Worm (Caenorhabditis elegans) whole organism, mixed stage, embryonic: ENCODE results near the gene pigt-1.

Experiments used
- M03D4.4 ChIP-seq: sonication (generic microtip); optimal IDR thresholded peaks from 2 replicates; lab custom pipeline; 2017; ENCODE audit warnings: mild to moderate bottlenecking, missing genetic modification characterization, missing compliant biosample characterization
- bed-3 ChIP-seq: fragments of 200-800 bp; sonication (Bioruptor generic); optimal IDR thresholded peaks from 3 replicates; lab custom pipeline; 2018; ENCODE audit warnings: mild to moderate bottlenecking, missing genetic modification characterization, moderate library complexity, missing compliant biosample characterization
- blmp-1 ChIP-seq: fragments of 150-350 bp; optimal IDR thresholded peaks from 2 replicates; lab custom pipeline; 2014; ENCODE audit warnings: missing biosample characterization, missing genetic modification characterization
- ceh-39 ChIP-seq: fragments of 150-350 bp; optimal IDR thresholded peaks from 2 replicates; lab custom pipeline; 2014; ENCODE audit warnings: missing biosample characterization, missing genetic modification characterization
- ceh-43 ChIP-seq: fragments of 200-800 bp; sonication (Bioruptor generic); optimal IDR thresholded peaks from 2 replicates; lab custom pipeline; 2018; ENCODE audit warnings: mild to moderate bottlenecking, missing genetic modification characterization, moderate library complexity, missing compliant biosample characterization
- ceh-83 ChIP-seq: fragments of 200-800 bp; sonication (Bioruptor generic); optimal IDR thresholded peaks from 2 replicates; lab custom pipeline; 2018; ENCODE audit warnings: mild to moderate bottlenecking, missing genetic modification characterization, missing compliant biosample characterization
- ces-1 ChIP-seq: fragments of 150-350 bp; optimal IDR thresholded peaks from 2 replicates; lab custom pipeline; 2014; ENCODE audit warnings: missing biosample characterization, missing genetic modification reagents, missing genetic modification characterization
- cnd-1 ChIP-seq: fragments of 200-800 bp; sonication (Bioruptor generic); optimal IDR thresholded peaks from 2 replicates; lab custom pipeline; 2018; ENCODE audit warnings: mild to moderate bottlenecking, missing genetic modification characterization, missing compliant biosample characterization
- drap-1 ChIP-seq: fragments of 200-800 bp; sonication (Bioruptor generic); optimal IDR thresholded peaks from 3 replicates; lab custom pipeline; 2018; ENCODE audit warnings: mild to moderate bottlenecking, missing genetic modification characterization, missing compliant biosample characterization
- elt-1 ChIP-seq: sonication (generic microtip); optimal IDR thresholded peaks from 2 replicates; lab custom pipeline; 2017; ENCODE audit warnings: missing genetic modification characterization, mild to moderate bottlenecking, missing compliant biosample characterization, antibody characterized with exemption, moderate library complexity, borderline replicate concordance; ENCODE audit not compliant: insufficient read depth
- elt-3 ChIP-seq: fragments of 150-350 bp; optimal IDR thresholded peaks from 2 replicates; lab custom pipeline; 2014; ENCODE audit warnings: missing biosample characterization, missing genetic modification characterization
- ham-2 ChIP-seq: fragments of 200-800 bp; sonication (Bioruptor generic); optimal IDR thresholded peaks from 2 replicates; lab custom pipeline; 2018; ENCODE audit warnings: mild to moderate bottlenecking, missing genetic modification characterization, missing compliant biosample characterization
- hlh-1 ChIP-seq: fragments of 150-350 bp; optimal IDR thresholded peaks from 2 replicates; lab custom pipeline; 2014; ENCODE audit warnings: missing biosample characterization, missing genetic modification reagents, missing genetic modification characterization
- lin-13 ChIP-seq: fragments of 150-350 bp; optimal IDR thresholded peaks from 2 replicates; lab custom pipeline; 2014; ENCODE audit warnings: missing biosample characterization, missing genetic modification characterization
- lsy-2 ChIP-seq: fragments of 150-350 bp; optimal IDR thresholded peaks from 2 replicates; lab custom pipeline; 2014; ENCODE audit warnings: missing biosample characterization, missing genetic modification characterization
- mab-5 ChIP-seq: fragments of 150-350 bp; optimal IDR thresholded peaks from 2 replicates; lab custom pipeline; 2014; ENCODE audit warnings: missing biosample characterization, missing genetic modification characterization
- mep-1 ChIP-seq: fragments of 150-350 bp; optimal IDR thresholded peaks from 2 replicates; lab custom pipeline; 2017; ENCODE audit warnings: missing biosample characterization, missing genetic modification reagents, missing genetic modification characterization, inconsistent platforms
- nhr-12 ChIP-seq: fragments of 150-350 bp; optimal IDR thresholded peaks from 2 replicates; lab custom pipeline; 2014; ENCODE audit warnings: missing biosample characterization, missing genetic modification characterization
- nhr-2 ChIP-seq: fragments of 150-350 bp; optimal IDR thresholded peaks from 2 replicates; lab custom pipeline; 2014; ENCODE audit warnings: missing biosample characterization, missing genetic modification characterization
- nhr-237 ChIP-seq: fragments of 150-350 bp; optimal IDR thresholded peaks from 2 replicates; lab custom pipeline; 2014; ENCODE audit warnings: missing biosample characterization, missing genetic modification characterization
- pha-4 ChIP-seq: fragments of 150-350 bp; optimal IDR thresholded peaks from 2 replicates; lab custom pipeline; 2018; ENCODE audit warnings: missing biosample characterization, missing genetic modification reagents, missing genetic modification characterization
- sem-2 ChIP-seq: fragments of 200-800 bp; sonication (Bioruptor generic); optimal IDR thresholded peaks from 2 replicates; lab custom pipeline; 2018; ENCODE audit warnings: mild to moderate bottlenecking, missing genetic modification characterization, missing compliant biosample characterization
- snpc-4 ChIP-seq: fragments of 150-350 bp; optimal IDR thresholded peaks from 2 replicates; lab custom pipeline; 2014; ENCODE audit warnings: missing biosample characterization, missing genetic modification characterization
- sptf-1 ChIP-seq: sonication (generic microtip); optimal IDR thresholded peaks from 2 replicates; lab custom pipeline; 2017; ENCODE audit warnings: mild to moderate bottlenecking, missing genetic modification characterization, moderate library complexity, missing compliant biosample characterization
- unc-120 ChIP-seq: sonication (generic microtip); optimal IDR thresholded peaks from 2 replicates; lab custom pipeline; 2017; ENCODE audit warnings: missing genetic modification characterization, missing compliant biosample characterization; ENCODE audit not compliant: poor library complexity, severe bottlenecking
- unc-39 ChIP-seq: fragments of 150-350 bp; optimal IDR thresholded peaks from 2 replicates; lab custom pipeline; 2014; ENCODE audit warnings: missing biosample characterization, missing genetic modification characterization
- unc-62 ChIP-seq: fragments of 150-350 bp; optimal IDR thresholded peaks from 2 replicates; lab custom pipeline; 2014; ENCODE audit warnings: missing biosample characterization, missing genetic modification reagents, missing genetic modification characterization
- zip-8 ChIP-seq: fragments of 150-350 bp; optimal IDR thresholded peaks from 2 replicates; lab custom pipeline; 2014; ENCODE audit warnings: missing biosample characterization, missing genetic modification characterization

Gene pigt-1

ce11 chrV:11000650-11001049, 42.0 kb upstream of the pigt-1 start, which contains the start of gene isy-1:
TSS of gene isy-1 (minus strand) at chrV:11000699.
- TF ChIP-seq ceh-43 (GFP tag; lab: Kevin White, UChicago) (no peak), bed-3 (GFP tag; lab: Kevin White, UChicago) (no peak), nhr-237 (tag; lab: Kevin White, UChicago) (peak; percentile 44), mab-5 (tag; lab: Kevin White, UChicago) (no peak), unc-39 (no peak), drap-1 (no peak), ces-1 (peak; percentile 86), ham-2 (GFP tag; lab: Kevin White, UChicago) (no peak), hlh-1 (tag; lab: Kevin White, UChicago) (no peak), lsy-2 (tag; lab: Kevin White, UChicago) (peak; percentile 66), M03D4.4 (no peak), mep-1 (tag; lab: Kevin White, UChicago) (peak; percentile 54), nhr-2 (tag; lab: Kevin White, UChicago) (peak; percentile 19), elt-1 (tag; lab: Kevin White, UChicago) (no peak), pha-4 (tag; lab: Kevin White, UChicago) (peak; percentile 67), nhr-12 (no peak), ceh-39 (tag; lab: Kevin White, UChicago) (peak; percentile 29), sem-2 (GFP tag; lab: Kevin White, UChicago) (no peak), blmp-1 (no peak)

DNA sequence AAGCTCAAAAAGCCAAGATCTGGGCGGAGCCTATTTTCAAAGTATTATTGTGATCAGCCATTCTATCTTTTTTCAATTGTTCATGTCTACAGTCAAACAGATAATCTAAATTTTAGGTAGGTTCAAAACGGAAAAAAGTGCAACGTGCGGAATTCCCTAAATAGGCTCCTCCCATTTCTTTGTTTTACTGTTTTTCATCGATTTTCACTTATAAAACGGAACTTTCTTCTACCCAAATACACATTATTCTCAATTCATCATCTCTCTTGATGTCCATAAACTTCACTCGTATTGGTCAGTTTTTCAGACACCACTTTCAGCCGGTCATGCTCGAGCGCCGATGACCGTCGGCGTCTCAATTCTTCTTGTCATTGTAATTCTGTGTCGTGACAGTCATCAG, 40.2 kb upstream of the pigt-1 start, which contains the start of gene F53B7.7:
Gene F53B7.7, plus strand, starts transcription at position 301 of the 400 bp plus-strand sequence.
- TF ChIP-seq mab-5 (tag; lab: Kevin White, UChicago) (no peak), lin-13 (tag; lab: Kevin White, UChicago) (no peak), unc-62 (GFP tag; lab: Kevin White, UChicago) (no peak), snpc-4 (tag; lab: Kevin White, UChicago) (no peak), elt-3 (no peak)

DNA sequence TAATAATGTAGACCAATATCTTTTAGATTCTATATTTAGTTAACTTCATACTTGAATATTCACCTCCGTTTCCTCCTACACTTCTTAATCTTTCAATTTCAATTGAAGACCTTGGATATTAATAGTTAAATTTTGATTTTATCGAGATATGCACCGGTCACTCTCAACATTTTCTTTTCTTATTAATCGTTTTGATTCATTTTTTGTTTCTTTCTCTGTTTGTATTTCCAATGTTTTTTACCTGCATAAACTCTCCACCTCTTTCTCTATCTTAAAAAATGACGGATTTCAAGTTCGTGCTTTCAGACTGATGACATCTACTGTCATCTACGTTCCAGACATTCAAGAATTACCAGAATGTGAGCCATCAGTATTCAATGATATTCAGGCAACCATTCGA, 33.2 kb upstream of the pigt-1 start, which contains the start of gene frpr-9:
Gene frpr-9, plus strand, starts transcription at position 301 of the 400 bp plus-strand sequence.
- TF ChIP-seq lsy-2 (tag; lab: Kevin White, UChicago) = no peak

ce11 chrV:10981113-10981512, 22.5 kb upstream of the pigt-1 start, which contains the start of gene fig-1:
TSS of gene fig-1 (minus strand) at chrV:10981213.
- no peak for TF ChIP-seq sptf-1 (tag; lab: Kevin White, UChicago)

- TF ChIP-seq cnd-1 (tag; lab: Kevin White, UChicago) = no peak
- no peak for TF ChIP-seq sptf-1 (tag; lab: Kevin White, UChicago)
- TF ChIP-seq elt-1 (tag; lab: Kevin White, UChicago) = no peak
- TF ChIP-seq nhr-2 (tag; lab: Kevin White, UChicago) = no peak
- no peak for TF ChIP-seq M03D4.4
- TF ChIP-seq ham-2 (GFP tag; lab: Kevin White, UChicago) = no peak
- no peak for TF ChIP-seq ces-1
- no peak for TF ChIP-seq blmp-1
- no peak for TF ChIP-seq nhr-12
- TF ChIP-seq unc-120 (tag; lab: Kevin White, UChicago) = no peak
- no peak for TF ChIP-seq hlh-1 (tag; lab: Kevin White, UChicago)
- no peak for TF ChIP-seq lin-13 (tag; lab: Kevin White, UChicago)
- TF ChIP-seq zip-8 (tag; lab: Kevin White, UChicago) = no peak
- TF ChIP-seq lsy-2 (tag; lab: Kevin White, UChicago) = no peak
- no peak for TF ChIP-seq elt-3
- no peak for TF ChIP-seq nhr-237 (tag; lab: Kevin White, UChicago)
- TF ChIP-seq ceh-39 (tag; lab: Kevin White, UChicago) = no peak
- no peak for TF ChIP-seq mab-5 (tag; lab: Kevin White, UChicago)
- TF ChIP-seq ceh-43 (GFP tag; lab: Kevin White, UChicago) = no peak
- TF ChIP-seq bed-3 (GFP tag; lab: Kevin White, UChicago) = no peak
These were observed 16.5 kb upstream of the pigt-1 start for ce11 chrV:10975091-10975490.

DNA sequence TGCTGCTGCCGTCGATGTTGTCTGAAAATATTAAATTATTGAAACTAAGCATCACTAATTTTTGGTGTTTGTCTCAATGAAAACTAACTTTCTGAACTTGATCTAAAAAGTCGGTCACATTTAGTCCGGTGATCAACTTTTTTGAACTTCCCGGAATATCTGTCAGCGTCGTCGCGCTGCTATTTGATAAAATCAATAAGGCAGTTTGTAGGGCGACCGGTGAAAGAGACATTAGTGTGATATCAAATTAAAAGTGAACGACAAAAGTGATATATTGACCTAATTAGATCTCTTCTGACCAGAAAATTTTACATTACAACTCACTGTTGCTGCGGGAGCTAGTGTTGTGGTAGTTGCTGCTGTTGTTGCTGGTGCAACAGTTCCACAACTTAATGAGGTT, 12.3 kb upstream of the pigt-1 start:
- TF ChIP-seq blmp-1 = no peak
- TF ChIP-seq drap-1 = no peak
- no peak for TF ChIP-seq ceh-43 (GFP tag; lab: Kevin White, UChicago)
- TF ChIP-seq ceh-83 = no peak
- TF ChIP-seq nhr-12 = no peak
- no peak for TF ChIP-seq M03D4.4
